Comparison of ENCODE assay signal across 3 fruit fly cellular contexts in genomic region chr2L:8921934-8922333, dm6.
TF ChIP-seq lines count a peak whose summit lies in the region.

No protein-coding gene starts in this region.

- no peak for TF ChIP-seq CTCF in whole organism, embryonic (GFP tag; optimal IDR thresholded peaks at IDR 0.05; lab: Kevin White, UChicago)

TF ChIP-seq in whole organism, embryonic, 481 proteins besides CTCF, POLR2A, EP300 and RAD21:
- no peak for TF ChIP-seq CG10366 (GFP tag; IDR thresholded peaks at IDR 0.05; lab: Robert Waterston, UW)
- no peak for TF ChIP-seq Rx (GFP tag; IDR thresholded peaks at IDR 0.05; lab: Robert Waterston, UW)
- TF ChIP-seq Drgx (GFP tag; IDR thresholded peaks at IDR 0.05; lab: Robert Waterston, UW), result peak; percentile 54; the same call in 1 of the 2 replicates
- peak; percentile 5 for TF ChIP-seq Ets65A (GFP tag; lab: Kevin White, UChicago)

TF ChIP-seq in whole organism, prepupa, 60 proteins besides CTCF, POLR2A, EP300 and RAD21:
- no peak for TF ChIP-seq CG16779 (tag; optimal IDR thresholded peaks at IDR 0.05; lab: Kevin White, UChicago)
- 0 out of 3 replicates have a peak, but pooled peaks have one; percentile 26 for TF ChIP-seq CG8119 (GFP tag; IDR thresholded peaks at IDR 0.05; lab: Robert Waterston, UW)
- TF ChIP-seq Eip78C (GFP tag; lab: Kevin White, UChicago), result peak; percentile 74
- TF ChIP-seq CG3919 (GFP tag; optimal IDR thresholded peaks at IDR 0.05; lab: Kevin White, UChicago), result peak; percentile 9
- TF ChIP-seq CG32006 (GFP tag; optimal IDR thresholded peaks at IDR 0.05; lab: Kevin White, UChicago), result peak; percentile 25
- TF ChIP-seq Met (GFP tag; optimal IDR thresholded peaks at IDR 0.05; lab: Kevin White, UChicago), result no peak
- 0 out of 3 replicates have a peak, but pooled peaks have one; percentile 48 for TF ChIP-seq CG6163 (GFP tag; IDR thresholded peaks at IDR 0.05; lab: Robert Waterston, UW)
- peak; percentile 53 for TF ChIP-seq svp (GFP tag; lab: Kevin White, UChicago)
- TF ChIP-seq achi (GFP tag; optimal IDR thresholded peaks at IDR 0.05; lab: Kevin White, UChicago), result peak; percentile 3
- TF ChIP-seq CG15336 (GFP tag; IDR thresholded peaks at IDR 0.05; lab: Robert Waterston, UW), result peak; percentile 46
- peak; percentile 58; the same call in 2 of the 3 replicates for TF ChIP-seq eg (GFP tag; IDR thresholded peaks at IDR 0.05; lab: Robert Waterston, UW)
- peak; percentile 9 for TF ChIP-seq pdm3 (GFP tag; optimal IDR thresholded peaks at IDR 0.05; lab: Kevin White, UChicago)
- peak; percentile 32 for TF ChIP-seq Hr4 (GFP tag; optimal IDR thresholded peaks at IDR 0.05; lab: Kevin White, UChicago)
- no peak for TF ChIP-seq CG10631 (GFP tag; optimal IDR thresholded peaks at IDR 0.05; lab: Kevin White, UChicago)

TF ChIP-seq in whole organism, pupa, 21 proteins besides CTCF, POLR2A, EP300 and RAD21:
- TF ChIP-seq Ets98B (GFP tag; IDR thresholded peaks at IDR 0.05; lab: Robert Waterston, UW) (peak; percentile 24; the same call in 1 of the 2 replicates), CG8159 (tag; optimal IDR thresholded peaks at IDR 0.05; lab: Kevin White, UChicago) (peak; percentile 1), CG8301 (tag; optimal IDR thresholded peaks at IDR 0.05; lab: Kevin White, UChicago) (no peak), CG4496 (GFP tag; IDR thresholded peaks at IDR 0.05; lab: Robert Waterston, UW) (peak; percentile 46; the same call in 1 of the 3 replicates), CG17806 (tag; optimal IDR thresholded peaks at IDR 0.05; lab: Kevin White, UChicago) (no peak), CG15710 (tag; optimal IDR thresholded peaks at IDR 0.05; lab: Kevin White, UChicago) (no peak), CG32121 (GFP tag; IDR thresholded peaks at IDR 0.05; lab: Robert Waterston, UW) (peak; percentile 30; the same call in 1 of the 2 replicates)
